Fruit fly (Drosophila melanogaster) whole organism, prepupa: ENCODE measurements around the gene qin.

ENCODE experiments used
- CG10669 ChIP-seq: fragments of 200-800 bp; sonication (Bioruptor generic); optimal IDR thresholded peaks from 3 replicates; lab custom pipeline; 2018; ENCODE audit warnings: missing biosample characterization, mild to moderate bottlenecking, missing genetic modification characterization, moderate library complexity
- CG6276 ChIP-seq: fragments of 200-800 bp; sonication (Bioruptor generic); optimal IDR thresholded peaks from 2 replicates; lab custom pipeline; 2017; ENCODE audit warnings: missing biosample characterization, mild to moderate bottlenecking, missing genetic modification characterization
- CG6854 ChIP-seq: fragments of 200-800 bp; sonication (Bioruptor generic); optimal IDR thresholded peaks from 2 replicates; lab custom pipeline; 2017; ENCODE audit warnings: missing biosample characterization, mild to moderate bottlenecking, missing genetic modification characterization
- CG9139 ChIP-seq: fragments of 200-800 bp; sonication (Bioruptor generic); optimal IDR thresholded peaks from 3 replicates; lab custom pipeline; 2017; ENCODE audit warnings: missing biosample characterization, mild to moderate bottlenecking, missing genetic modification characterization
- Eip75B ChIP-seq: fragments of 200-800 bp; sonication (Bioruptor generic); optimal IDR thresholded peaks from 3 replicates; lab custom pipeline; 2016; ENCODE audit warnings: missing biosample characterization, missing genetic modification characterization
- Met ChIP-seq: fragments of 200-800 bp; sonication (Bioruptor generic); optimal IDR thresholded peaks from 3 replicates; lab custom pipeline; 2016; ENCODE audit warnings: missing biosample characterization, missing genetic modification characterization
- OdsH ChIP-seq: fragments of 200-800 bp; sonication (Bioruptor generic); optimal IDR thresholded peaks from 3 replicates; lab custom pipeline; 2016; ENCODE audit warnings: missing biosample characterization, missing genetic modification characterization
- eg ChIP-seq: fragments of 200-800 bp; sonication (Bioruptor generic); IDR thresholded peaks from 3 replicates; pipeline ENCODE4 v1.3.6; 2022; ENCODE audit warnings: missing biosample characterization, missing genetic modification characterization
- fd59A ChIP-seq: fragments of 200-800 bp; sonication (Bioruptor generic); optimal IDR thresholded peaks from 2 replicates; lab custom pipeline; 2017; ENCODE audit warnings: missing biosample characterization, mild to moderate bottlenecking, missing genetic modification characterization, missing genetic modification reagents
- fd85E ChIP-seq: fragments of 200-800 bp; sonication (Bioruptor generic); optimal IDR thresholded peaks from 3 replicates; lab custom pipeline; 2016; ENCODE audit warnings: missing biosample characterization, missing genetic modification characterization
- lz ChIP-seq: fragments of 200-800 bp; sonication (Bioruptor generic); optimal IDR thresholded peaks from 3 replicates; lab custom pipeline; 2016; ENCODE audit warnings: missing biosample characterization, missing genetic modification characterization
- net ChIP-seq: fragments of 200-800 bp; sonication (Bioruptor generic); optimal IDR thresholded peaks from 3 replicates; lab custom pipeline; 2016; ENCODE audit warnings: missing biosample characterization, missing genetic modification characterization
- svp ChIP-seq: fragments of 200-800 bp; sonication (Bioruptor generic); peaks from one replicate; lab custom pipeline; 2016; ENCODE audit warnings: missing biosample characterization, missing genetic modification characterization

DNA sequence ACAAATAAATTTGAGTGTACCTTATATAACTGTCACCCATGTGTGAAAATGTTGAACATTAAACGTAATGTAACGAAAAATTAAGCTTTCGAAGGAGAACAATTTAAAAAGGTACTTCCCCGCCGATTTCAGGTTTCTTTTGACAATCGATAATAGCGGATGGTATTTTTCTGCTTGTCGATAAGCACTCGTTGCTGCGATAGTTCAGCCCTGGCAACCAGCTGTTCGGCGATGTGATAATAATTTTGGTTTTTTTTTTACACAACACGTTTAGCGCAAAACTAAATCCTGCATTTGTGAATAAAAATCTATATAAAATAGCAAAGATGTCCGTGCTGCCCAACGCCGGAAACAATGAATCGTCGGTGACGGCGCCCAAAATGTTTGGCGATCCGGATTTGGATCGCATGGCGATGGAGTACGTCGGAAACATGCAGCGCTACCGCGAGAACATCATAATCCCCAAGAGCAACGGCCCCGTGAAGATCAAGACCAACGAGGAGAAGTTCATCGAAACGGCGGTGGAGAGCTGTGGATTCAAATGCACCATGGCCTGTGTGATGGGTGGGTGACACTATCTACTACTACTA lies 76.9 kb downstream of the qin start, which contains the start of gene CG31229:
- peak; percentile 41 for TF ChIP-seq CG6854 (GFP tag; lab: Kevin White, UChicago)
- no peak for TF ChIP-seq CG6276 (GFP tag; lab: Kevin White, UChicago)
- no peak for TF ChIP-seq lz (GFP tag; lab: Kevin White, UChicago)
- no peak for TF ChIP-seq eg (GFP tag; lab: Robert Waterston, UW)
- TF ChIP-seq Eip75B (GFP tag; lab: Kevin White, UChicago), result no peak
- no peak for TF ChIP-seq OdsH (GFP tag; lab: Kevin White, UChicago)
- no peak for TF ChIP-seq Met (GFP tag; lab: Kevin White, UChicago)
- no peak for TF ChIP-seq svp (GFP tag; lab: Kevin White, UChicago)
- no peak for TF ChIP-seq net (GFP tag; lab: Kevin White, UChicago)
- TF ChIP-seq CG9139, result no peak
- no peak for TF ChIP-seq fd85E
- no peak for TF ChIP-seq fd59A
- no peak for TF ChIP-seq CG10669
